Fruit fly (Drosophila melanogaster) whole organism, embryonic: ENCODE measurements around the gene mRpL24.
A peak's percentile ranks its signal among the peaks of the same experiment; 100 is the strongest.

Experiments used
- Adf1 ChIP-seq: fragments of 200-800 bp; sonication (Bioruptor generic); IDR thresholded peaks from 2 replicates; pipeline ENCODE4 v1.3.6; 2022; ENCODE audit warnings: missing biosample characterization, missing genetic modification characterization
- Aef1 ChIP-seq: fragments of 200-800 bp; sonication (Bioruptor generic); IDR thresholded peaks from 3 replicates; pipeline ENCODE4 v1.3.6; 2022; ENCODE audit warnings: missing biosample characterization, missing genetic modification characterization
- Atf3 ChIP-seq: fragments of 200-800 bp; sonication (Bioruptor generic); optimal IDR thresholded peaks from 3 replicates; lab custom pipeline; 2016; ENCODE audit warnings: missing biosample characterization, missing genetic modification characterization
- Bdp1 ChIP-seq: fragments of 200-800 bp; sonication (Bioruptor generic); optimal IDR thresholded peaks from 3 replicates; lab custom pipeline; 2016; ENCODE audit warnings: missing biosample characterization, missing genetic modification characterization
- CG10462 ChIP-seq: fragments of 200-800 bp; sonication (Bioruptor generic); optimal IDR thresholded peaks from 2 replicates; lab custom pipeline; 2016; ENCODE audit warnings: missing biosample characterization, missing genetic modification characterization
- CG10543 ChIP-seq: fragments of 200-800 bp; sonication (Bioruptor generic); optimal IDR thresholded peaks from 3 replicates; lab custom pipeline; 2017; ENCODE audit warnings: missing biosample characterization, mild to moderate bottlenecking, missing genetic modification characterization, moderate library complexity
- CG11695 ChIP-seq: fragments of 200-800 bp; sonication (Bioruptor generic); IDR thresholded peaks from 3 replicates; pipeline ENCODE4 v1.3.6; 2022; ENCODE audit warnings: missing biosample characterization, missing genetic modification characterization
- CG12219 ChIP-seq: fragments of 200-800 bp; sonication (Bioruptor generic); optimal IDR thresholded peaks from 3 replicates; lab custom pipeline; 2018; ENCODE audit warnings: missing biosample characterization, mild to moderate bottlenecking, missing genetic modification characterization
- CG12391 ChIP-seq: fragments of 200-800 bp; sonication (Bioruptor generic); optimal IDR thresholded peaks from 3 replicates; lab custom pipeline; 2018; ENCODE audit warnings: missing biosample characterization, mild to moderate bottlenecking, missing genetic modification characterization, moderate library complexity
- CG13287 ChIP-seq: fragments of 200-800 bp; sonication (Bioruptor generic); IDR thresholded peaks from 2 replicates; pipeline ENCODE4 v1.3.6; 2022; ENCODE audit warnings: missing biosample characterization, missing genetic modification characterization; ENCODE audit not compliant: partially characterized antibody
- CG14667 ChIP-seq: fragments of 200-800 bp; sonication (Bioruptor generic); IDR thresholded peaks from 2 replicates; pipeline ENCODE4 v1.3.6; 2022; ENCODE audit warnings: missing biosample characterization, missing genetic modification characterization
- CG15269 ChIP-seq: fragments of 200-800 bp; sonication (Bioruptor generic); optimal IDR thresholded peaks from 2 replicates; lab custom pipeline; 2018; ENCODE audit warnings: missing biosample characterization, mild to moderate bottlenecking, missing genetic modification characterization, moderate library complexity
- CG17359 ChIP-seq: fragments of 200-800 bp; sonication (Bioruptor generic); optimal IDR thresholded peaks from 3 replicates; lab custom pipeline; 2018; ENCODE audit warnings: missing biosample characterization, mild to moderate bottlenecking, missing genetic modification characterization, moderate library complexity
- CG17385 ChIP-seq: fragments of 200-800 bp; sonication (Bioruptor generic); optimal IDR thresholded peaks from 3 replicates; lab custom pipeline; 2018; ENCODE audit warnings: missing biosample characterization, mild to moderate bottlenecking, missing genetic modification characterization
- CG17612 ChIP-seq: fragments of 200-800 bp; sonication (Bioruptor generic); IDR thresholded peaks from 2 replicates; pipeline ENCODE4 v1.3.6; 2022; ENCODE audit warnings: missing biosample characterization, missing genetic modification characterization
- CG1792 ChIP-seq: fragments of 200-800 bp; sonication (Bioruptor generic); optimal IDR thresholded peaks from 2 replicates; lab custom pipeline; 2016; ENCODE audit warnings: missing biosample characterization, missing genetic modification characterization
- CG32767 ChIP-seq: fragments of 200-800 bp; sonication (Bioruptor generic); IDR thresholded peaks from 2 replicates; pipeline ENCODE4 v1.3.6; 2022; ENCODE audit warnings: missing biosample characterization, missing genetic modification characterization
- CG34224 ChIP-seq: fragments of 200-800 bp; sonication (Bioruptor generic); IDR thresholded peaks from 3 replicates; pipeline ENCODE4 v1.3.6; 2022; ENCODE audit warnings: missing biosample characterization, missing genetic modification characterization; ENCODE audit not compliant: partially characterized antibody
- CG4282 ChIP-seq: fragments of 200-800 bp; sonication (Bioruptor generic); optimal IDR thresholded peaks from 2 replicates; lab custom pipeline; 2016; ENCODE audit warnings: missing biosample characterization, missing genetic modification characterization
- CG4617 ChIP-seq: fragments of 200-800 bp; sonication (Bioruptor generic); optimal IDR thresholded peaks from 3 replicates; lab custom pipeline; 2016; ENCODE audit warnings: missing biosample characterization, missing genetic modification characterization, borderline replicate concordance
- CG6175 ChIP-seq: fragments of 200-800 bp; sonication (Bioruptor generic); IDR thresholded peaks from 3 replicates; pipeline ENCODE4 v1.3.6; 2022; ENCODE audit warnings: missing biosample characterization, missing genetic modification characterization
- CG7271 ChIP-seq: fragments of 200-800 bp; sonication (Bioruptor generic); optimal IDR thresholded peaks from 2 replicates; lab custom pipeline; 2018; ENCODE audit warnings: missing biosample characterization, mild to moderate bottlenecking, missing genetic modification characterization, moderate library complexity
- CG7357 ChIP-seq: fragments of 200-800 bp; sonication (Bioruptor generic); IDR thresholded peaks from 3 replicates; pipeline ENCODE4 v1.3.6; 2022; ENCODE audit warnings: missing biosample characterization, missing genetic modification characterization
- CG7745 ChIP-seq: fragments of 200-800 bp; sonication (Bioruptor generic); optimal IDR thresholded peaks from 2 replicates; lab custom pipeline; 2018; ENCODE audit warnings: missing biosample characterization, mild to moderate bottlenecking, missing genetic modification characterization, moderate library complexity
- CG8359 ChIP-seq: fragments of 200-800 bp; sonication (Bioruptor generic); optimal IDR thresholded peaks from 2 replicates; lab custom pipeline; 2017; ENCODE audit warnings: missing biosample characterization, mild to moderate bottlenecking, missing genetic modification characterization, borderline replicate concordance
- CG8765 ChIP-seq: fragments of 200-800 bp; sonication (Bioruptor generic); IDR thresholded peaks from 2 replicates; pipeline ENCODE4 v1.3.6; 2022; ENCODE audit warnings: missing biosample characterization, missing genetic modification characterization
- Deaf1 ChIP-seq: fragments of 200-800 bp; optimal IDR thresholded peaks from 3 replicates; lab custom pipeline; 2019; ENCODE audit warnings: missing biosample characterization, mild to moderate bottlenecking, missing genetic modification characterization, moderate library complexity
- Dref ChIP-seq: fragments of 200-800 bp; sonication (Bioruptor generic); IDR thresholded peaks from 2 replicates; pipeline ENCODE4 v1.3.6; 2022; ENCODE audit warnings: missing biosample characterization, missing genetic modification characterization
- MBD-R2 ChIP-seq: fragments of 200-800 bp; sonication (Bioruptor generic); IDR thresholded peaks from 2 replicates; pipeline ENCODE4 v1.3.6; 2022; ENCODE audit warnings: missing biosample characterization, missing genetic modification characterization
- MESR4 ChIP-seq: fragments of 200-800 bp; sonication (Bioruptor generic); optimal IDR thresholded peaks from 2 replicates; lab custom pipeline; 2018; ENCODE audit warnings: missing biosample characterization, mild to moderate bottlenecking, missing genetic modification characterization, moderate library complexity
- Trl ChIP-seq, 3 experiments: fragments of >200 bp in 2 of 3; fragments of 200-800 bp in 1 of 3; sonication (Bioruptor generic) in 1 of 3; optimal IDR thresholded peaks; 2 replicates in 1 of 3; 3 replicates in 2 of 3; lab custom pipeline; 2016 to 2017; ENCODE audit warnings: missing biosample characterization in 1 of 3, missing genetic modification characterization in 1 of 3
- chinmo ChIP-seq: fragments of 200-800 bp; sonication (Bioruptor generic); IDR thresholded peaks from 4 replicates; pipeline ENCODE4 v1.3.6; 2022; ENCODE audit warnings: missing biosample characterization, missing genetic modification characterization; ENCODE audit not compliant: partially characterized antibody
- crc ChIP-seq: fragments of 200-800 bp; sonication (Bioruptor generic); optimal IDR thresholded peaks from 2 replicates; lab custom pipeline; 2016; ENCODE audit warnings: missing biosample characterization, missing genetic modification characterization
- crp ChIP-seq, 2 experiments: fragments of 200-800 bp; sonication (Bioruptor generic); optimal IDR thresholded peaks; 2 replicates in 1 of 2; 3 replicates in 1 of 2; lab custom pipeline; 2017; ENCODE audit warnings: missing biosample characterization in 2 of 2, missing genetic modification characterization in 2 of 2, mild to moderate bottlenecking in 1 of 2, moderate library complexity in 1 of 2
- dati ChIP-seq: fragments of 200-800 bp; sonication (Bioruptor generic); IDR thresholded peaks from 2 replicates; pipeline ENCODE4 v1.3.6; 2022; ENCODE audit warnings: missing biosample characterization, missing genetic modification characterization
- dmrt11E ChIP-seq: fragments of 200-800 bp; sonication (Bioruptor generic); optimal IDR thresholded peaks from 3 replicates; lab custom pipeline; 2018; ENCODE audit warnings: missing biosample characterization, mild to moderate bottlenecking, missing genetic modification characterization, moderate library complexity
- gcm ChIP-seq: fragments of 200-800 bp; sonication (Bioruptor generic); optimal IDR thresholded peaks from 2 replicates; lab custom pipeline; 2019; ENCODE audit warnings: missing biosample characterization, mild to moderate bottlenecking, missing genetic modification characterization, moderate library complexity
- jigr1 ChIP-seq: fragments of 200-800 bp; sonication (Bioruptor generic); IDR thresholded peaks from 3 replicates; pipeline ENCODE4 v1.3.6; 2022; ENCODE audit warnings: missing biosample characterization, missing genetic modification characterization
- kay ChIP-seq: fragments of 200-800 bp; sonication (Bioruptor generic); optimal IDR thresholded peaks from 2 replicates; lab custom pipeline; 2016; ENCODE audit warnings: missing biosample characterization, missing genetic modification characterization
- mam ChIP-seq: fragments of 200-800 bp; sonication (Bioruptor generic); optimal IDR thresholded peaks from 3 replicates; lab custom pipeline; 2016; ENCODE audit warnings: missing biosample characterization, missing genetic modification characterization
- mirr ChIP-seq: fragments of 200-800 bp; sonication (Bioruptor generic); optimal IDR thresholded peaks from 3 replicates; lab custom pipeline; 2018; ENCODE audit warnings: missing biosample characterization, mild to moderate bottlenecking, missing genetic modification characterization
- mld ChIP-seq: fragments of 200-800 bp; sonication (Bioruptor generic); IDR thresholded peaks from 3 replicates; pipeline ENCODE4 v1.3.6; 2022; ENCODE audit warnings: missing biosample characterization, missing genetic modification characterization; ENCODE audit not compliant: partially characterized antibody
- pan ChIP-seq, 4 experiments: fragments of >200 bp in 3 of 4; fragments of 200-800 bp in 1 of 4; sonication (Bioruptor generic) in 1 of 4; optimal IDR thresholded peaks in 3 of 4; IDR thresholded peaks in 1 of 4; 2 replicates each; pipeline versions ENCODE4 v1.3.6 to Lab custom; 2017 to 2022; ENCODE audit warnings: missing biosample characterization in 2 of 4, missing genetic modification characterization in 2 of 4, mixed read lengths in 1 of 4
- schlank ChIP-seq: fragments of 200-800 bp; sonication (Bioruptor generic); optimal IDR thresholded peaks from 2 replicates; lab custom pipeline; 2018; ENCODE audit warnings: missing biosample characterization, mild to moderate bottlenecking, missing genetic modification characterization
- so ChIP-seq: fragments of 200-800 bp; sonication (Bioruptor generic); IDR thresholded peaks from 3 replicates; pipeline ENCODE4 v1.3.6; 2022; ENCODE audit warnings: missing biosample characterization, missing genetic modification characterization
- sr ChIP-seq: fragments of 200-800 bp; sonication (Bioruptor generic); IDR thresholded peaks from 3 replicates; pipeline ENCODE4 v1.3.6; 2022; ENCODE audit warnings: missing biosample characterization, missing genetic modification characterization
- sug ChIP-seq: fragments of 200-800 bp; optimal IDR thresholded peaks from 2 replicates; lab custom pipeline; 2019; ENCODE audit warnings: missing biosample characterization, mild to moderate bottlenecking, missing genetic modification characterization, moderate library complexity
- zen2 ChIP-seq: fragments of 200-800 bp; sonication (Bioruptor generic); IDR thresholded peaks from 3 replicates; pipeline ENCODE4 v1.3.6; 2022; ENCODE audit warnings: missing biosample characterization, missing genetic modification characterization; ENCODE audit not compliant: partially characterized antibody

mRpL24 gene

DNA sequence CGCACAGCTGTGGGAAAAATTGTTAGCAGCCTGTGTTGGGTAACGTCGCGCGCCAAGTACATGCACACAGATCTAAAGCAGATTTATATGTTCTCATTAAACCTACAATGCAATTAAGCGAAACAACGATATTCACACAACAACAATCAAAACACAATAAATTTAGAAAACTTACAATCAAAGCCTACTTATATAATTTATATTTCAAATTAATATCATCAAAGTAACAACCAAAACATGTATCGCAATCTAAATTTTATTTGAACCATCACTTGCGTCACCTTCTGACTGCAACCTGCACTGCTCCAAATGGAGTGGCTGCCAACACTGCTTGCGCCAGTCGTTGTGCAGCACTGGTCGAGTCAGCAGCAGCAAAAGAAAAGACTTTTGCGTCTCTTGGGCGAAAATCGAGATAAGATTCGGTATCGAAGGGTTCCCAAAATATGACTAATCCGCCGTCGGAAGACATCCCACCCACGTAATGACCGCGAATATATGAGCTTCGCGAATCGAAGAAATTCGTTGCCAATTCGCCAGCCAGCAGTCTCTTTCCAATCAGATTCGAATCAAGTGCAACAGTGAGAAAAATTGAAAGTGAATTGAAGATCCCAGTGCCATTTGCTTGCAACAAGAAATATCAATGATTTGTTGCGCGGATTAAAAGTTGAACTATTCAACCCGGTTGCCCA is 36.3 kb upstream of the mRpL24 start, which contains the start of the genes CG8892 and CG34126 (continued):
- peak; percentile 88 for TF ChIP-seq CG4282 (GFP tag; lab: Kevin White, UChicago)
- TF ChIP-seq Trl (optimal IDR thresholded peaks at IDR 0.05; lab: Kevin White, UChicago), result peak in 1 of 2 experiments; percentile 5
- peak; percentile 98 for TF ChIP-seq Trl (GFP tag; optimal IDR thresholded peaks at IDR 0.05; lab: Kevin White, UChicago)
- TF ChIP-seq so (GFP tag; lab: Robert Waterston, UW), result peak; percentile 95
- peak; percentile 92 for TF ChIP-seq CG7357 (GFP tag; lab: Robert Waterston, UW)
- TF ChIP-seq kay (GFP tag; lab: Kevin White, UChicago), result peak; percentile 96
- TF ChIP-seq CG8765 (GFP tag; lab: Robert Waterston, UW), result peak; percentile 94
- peak; percentile 99 for TF ChIP-seq CG4617 (GFP tag; lab: Kevin White, UChicago)
- peak; percentile 93 for TF ChIP-seq CG17385
- peak; percentile 85 for TF ChIP-seq crc (GFP tag; lab: Kevin White, UChicago)
- TF ChIP-seq CG7271 (tag; lab: Kevin White, UChicago), result peak; percentile 85
- peak; percentile 93 for TF ChIP-seq CG1792
- TF ChIP-seq gcm (GFP tag; lab: Kevin White, UChicago), result peak; percentile 94
- TF ChIP-seq CG11695 (GFP tag; lab: Robert Waterston, UW), result peak; percentile 94
- TF ChIP-seq dmrt11E, result peak; percentile 96
- TF ChIP-seq CG32767 (GFP tag; lab: Robert Waterston, UW), result peak; percentile 93
- TF ChIP-seq mld (GFP tag; lab: Robert Waterston, UW), result no peak
- TF ChIP-seq Aef1 (GFP tag; lab: Robert Waterston, UW), result peak; percentile 97
- TF ChIP-seq CG10462 (GFP tag; lab: Kevin White, UChicago), result peak; percentile 97
- no peak for TF ChIP-seq pan (optimal IDR thresholded peaks at IDR 0.05; lab: Kevin White, UChicago)
- TF ChIP-seq pan (GFP tag; optimal IDR thresholded peaks at IDR 0.05 in 1 of 2, IDR thresholded peaks at IDR 0.05 in 1 of 2), result peak in 1 of 2 experiments; percentile 94
- peak; percentile 98 for TF ChIP-seq CG10543
- TF ChIP-seq CG12219 (GFP tag; lab: Kevin White, UChicago), result peak; percentile 86
- peak; percentile 87 for TF ChIP-seq CG17612
- TF ChIP-seq crp (GFP tag; optimal IDR thresholded peaks at IDR 0.05; lab: Kevin White, UChicago), result peak; percentile 84 to 94
- peak; percentile 98 for TF ChIP-seq mam (GFP tag; lab: Kevin White, UChicago)
- no peak for TF ChIP-seq zen2
- TF ChIP-seq CG12391 (tag; lab: Kevin White, UChicago), result peak; percentile 98

DNA sequence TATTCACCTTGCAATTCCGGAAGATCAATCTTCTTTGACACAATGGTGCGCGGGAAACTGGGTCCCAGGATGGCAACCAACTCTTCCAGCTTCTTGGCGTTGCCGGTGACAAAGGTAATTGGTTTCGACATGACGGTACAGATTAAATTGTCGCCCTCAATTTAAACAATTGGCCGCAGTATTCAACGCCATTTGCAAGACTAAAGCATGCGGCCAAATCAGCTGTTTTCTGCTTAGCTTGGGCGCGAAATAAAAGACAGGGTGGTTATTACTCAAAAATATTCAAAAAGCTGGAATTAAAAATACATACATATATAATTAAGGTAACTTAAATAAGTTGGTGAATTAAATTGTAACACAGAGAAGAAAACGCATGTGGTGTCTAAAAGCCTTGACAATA is 34.0 kb upstream of the mRpL24 start, which contains the start of gene CG8891:
Gene CG8891, minus strand, starts transcription at position 242 of the 400 bp plus-strand sequence.
- TF ChIP-seq Adf1 (GFP tag; lab: Robert Waterston, UW) (no peak), CG15269 (tag; lab: Kevin White, UChicago) (no peak), CG14667 (no peak), MBD-R2 (GFP tag; lab: Robert Waterston, UW) (peak; percentile 52), Deaf1 (tag; lab: Kevin White, UChicago) (no peak), CG13287 (GFP tag; lab: Robert Waterston, UW) (peak; percentile 16; the same call in 1 of the 2 replicates), jigr1 (GFP tag; lab: Robert Waterston, UW) (no peak), CG7745 (tag; lab: Kevin White, UChicago) (no peak), Dref (GFP tag; lab: Robert Waterston, UW) (no peak), CG17359 (tag; lab: Kevin White, UChicago) (no peak), sr (no peak), schlank (tag; lab: Kevin White, UChicago) (no peak), crp (GFP tag; optimal IDR thresholded peaks at IDR 0.05; lab: Kevin White, UChicago) (peak in 1 of 2 experiments; percentile 83), dati (GFP tag; lab: Robert Waterston, UW) (no peak), Atf3 (GFP tag; lab: Kevin White, UChicago) (no peak), Bdp1 (GFP tag; lab: Kevin White, UChicago) (no peak), CG8359 (GFP tag; lab: Kevin White, UChicago) (no peak), MESR4 (no peak), chinmo (0 out of 4 replicates have a peak, but pooled peaks have one; percentile 64), sug (tag; lab: Kevin White, UChicago) (no peak), CG6175 (GFP tag; lab: Robert Waterston, UW) (no peak), CG34224 (no peak), mirr (GFP tag; lab: Kevin White, UChicago) (no peak), CG4617 (GFP tag; lab: Kevin White, UChicago) (no peak)
